Worm (Caenorhabditis elegans) whole organism, late embryonic: ENCODE data around the gene C34F11.5.

Source experiments
- ama-1 ChIP-seq: fragments of 150-350 bp; optimal IDR thresholded peaks from 2 replicates; lab custom pipeline; 2014
- ceh-18 ChIP-seq: sonication (generic microtip); optimal IDR thresholded peaks from 2 replicates; lab custom pipeline; 2016; ENCODE audit warnings: missing genetic modification characterization, missing compliant biosample characterization
- dve-1 ChIP-seq: sonication (generic microtip); optimal IDR thresholded peaks from 2 replicates; lab custom pipeline; 2017; ENCODE audit warnings: antibody characterized with exemption, mild to moderate bottlenecking, missing genetic modification characterization, missing compliant biosample characterization
- ets-4 ChIP-seq: sonication (generic microtip); optimal IDR thresholded peaks from 2 replicates; lab custom pipeline; 2016; ENCODE audit warnings: missing genetic modification characterization, missing compliant biosample characterization
- hlh-8 ChIP-seq: sonication (generic microtip); optimal IDR thresholded peaks from 2 replicates; lab custom pipeline; 2016; ENCODE audit warnings: missing genotype, missing genetic modification characterization, missing compliant biosample characterization
- lim-6 ChIP-seq: sonication (generic microtip); optimal IDR thresholded peaks from 2 replicates; lab custom pipeline; 2016; ENCODE audit warnings: missing genetic modification characterization, missing compliant biosample characterization
- madf-2 ChIP-seq: sonication (generic microtip); optimal IDR thresholded peaks from 2 replicates; lab custom pipeline; 2017; ENCODE audit warnings: missing genetic modification characterization, missing compliant biosample characterization
- nfya-1 ChIP-seq: sonication (generic microtip); optimal IDR thresholded peaks from 2 replicates; lab custom pipeline; 2017; ENCODE audit warnings: missing genetic modification characterization, mild to moderate bottlenecking, missing compliant biosample characterization, antibody characterized with exemption, moderate library complexity
- pqm-1 ChIP-seq: sonication (generic microtip); optimal IDR thresholded peaks from 2 replicates; lab custom pipeline; 2016; ENCODE audit warnings: missing genetic modification characterization, missing compliant biosample characterization
- sox-2 ChIP-seq: fragments of 200-800 bp; sonication (Bioruptor generic); IDR thresholded peaks from 2 replicates; pipeline ENCODE4 v1.3.6; 2022; ENCODE audit warnings: missing genetic modification reagents, missing genetic modification characterization, missing compliant biosample characterization
- sox-4 ChIP-seq: sonication (generic microtip); optimal IDR thresholded peaks from 2 replicates; lab custom pipeline; 2017; ENCODE audit warnings: mild to moderate bottlenecking, missing genetic modification characterization, inconsistent platforms, missing compliant biosample characterization
- ttx-3 ChIP-seq: sonication (generic microtip); optimal IDR thresholded peaks from 2 replicates; lab custom pipeline; 2016; ENCODE audit warnings: missing genetic modification reagents, missing genetic modification characterization, missing compliant biosample characterization
- unc-55 ChIP-seq: sonication (generic microtip); optimal IDR thresholded peaks from 2 replicates; lab custom pipeline; 2017; ENCODE audit warnings: missing biosample characterization, missing genetic modification reagents, missing genetic modification characterization

- TF ChIP-seq sox-2 (GFP tag; lab: Robert Waterston, UW) (no peak), unc-55 (GFP tag; lab: Kevin White, UChicago) (no peak), nfya-1 (tag; lab: Kevin White, UChicago) (no peak), hlh-8 (tag; lab: Kevin White, UChicago) (no peak), pqm-1 (tag; lab: Kevin White, UChicago) (no peak), madf-2 (tag; lab: Kevin White, UChicago) (no peak), lim-6 (tag; lab: Kevin White, UChicago) (no peak), ceh-18 (tag; lab: Kevin White, UChicago) (no peak), ama-1 (no peak), ets-4 (no peak), dve-1 (tag; lab: Kevin White, UChicago) (no peak), ttx-3 (tag; lab: Kevin White, UChicago) (no peak), sox-4 (no peak)
Observed at ce11 chrII:5231111-5231510, 35.5 kb downstream of the C34F11.5 start, which contains the start of gene EGAP2.1.
